Fruit fly (Drosophila melanogaster): Measurements from ENCODE around the gene CG14137.

The CG14137 gene

DNA sequence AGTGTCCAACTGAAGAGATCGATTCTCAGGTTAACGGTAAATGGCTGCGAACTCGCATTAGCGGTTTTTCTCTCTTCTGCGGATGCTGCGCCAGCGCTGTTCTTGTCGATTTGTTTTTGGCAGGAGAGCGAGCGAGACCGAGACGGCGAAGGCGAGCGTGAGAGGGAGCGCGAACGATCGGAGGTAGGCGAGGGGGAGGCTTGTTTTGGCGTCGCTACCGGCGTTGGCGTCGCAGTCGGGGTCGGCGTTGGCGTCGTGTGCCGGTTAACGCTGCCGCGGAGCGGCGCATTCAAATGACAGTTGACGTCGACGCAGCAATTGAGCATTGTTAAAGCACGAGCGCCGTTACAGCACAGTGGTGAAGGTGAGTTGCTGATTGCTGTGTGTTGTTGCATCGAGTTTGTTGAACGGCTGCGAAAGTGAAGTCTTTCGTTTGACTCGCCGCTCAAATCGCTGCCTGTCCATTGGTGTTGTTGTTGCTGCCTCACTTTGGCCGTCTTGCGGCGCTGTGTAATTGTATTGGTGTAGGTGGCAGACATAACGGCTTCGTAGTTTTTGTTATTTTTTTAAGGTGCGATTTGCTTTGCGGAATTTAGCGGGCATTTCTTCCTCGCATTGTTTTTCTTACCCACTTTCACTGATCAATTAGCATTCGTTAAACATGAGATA, 12.9 kb downstream of the CG14137 start (continued):
- no peak for TF ChIP-seq CG14014 (GFP tag; IDR thresholded peaks at IDR 0.05)
- no peak for TF ChIP-seq Doc2 (GFP tag; IDR thresholded peaks at IDR 0.05)
- no peak for TF ChIP-seq HLH54F (GFP tag; optimal IDR thresholded peaks at IDR 0.05)
- no peak for TF ChIP-seq CG11093 (GFP tag; IDR thresholded peaks at IDR 0.05)
- 0 out of 2 replicates have a peak, but pooled peaks have one; percentile 16 for TF ChIP-seq dimm (GFP tag; IDR thresholded peaks at IDR 0.05)
- no peak for TF ChIP-seq pnt (GFP tag; optimal IDR thresholded peaks at IDR 0.05)
- no peak for TF ChIP-seq crc (GFP tag; optimal IDR thresholded peaks at IDR 0.05)
- peak; percentile 28; the same call in 1 of the 2 replicates for TF ChIP-seq CG32532 (GFP tag; IDR thresholded peaks at IDR 0.05)
- TF ChIP-seq CG10321 (GFP tag; IDR thresholded peaks at IDR 0.05) = no peak
- TF ChIP-seq chinmo (GFP tag; IDR thresholded peaks at IDR 0.05; ENCODE audit: partially characterized antibody) = peak; percentile 92
- TF ChIP-seq Taf1 (GFP tag; IDR thresholded peaks at IDR 0.05) = no peak
- TF ChIP-seq CoRest (tag; optimal IDR thresholded peaks at IDR 0.05) = no peak
- no peak for TF ChIP-seq CG13624 (GFP tag; optimal IDR thresholded peaks at IDR 0.05)
- no peak for TF ChIP-seq tgo (GFP tag; IDR thresholded peaks at IDR 0.05)
- TF ChIP-seq Pdp1 (GFP tag; optimal IDR thresholded peaks at IDR 0.05) = peak in 1 of 2 experiments; percentile 69
- TF ChIP-seq mirr (GFP tag; optimal IDR thresholded peaks at IDR 0.05) = no peak
- no peak for TF ChIP-seq CG3838 (GFP tag; optimal IDR thresholded peaks at IDR 0.05)
- TF ChIP-seq CG11723 (GFP tag; optimal IDR thresholded peaks at IDR 0.05) = no peak
- TF ChIP-seq CG8478 (optimal IDR thresholded peaks at IDR 0.05) = peak; percentile 75
- TF ChIP-seq CG7357 (GFP tag; IDR thresholded peaks at IDR 0.05) = no peak
- no peak for TF ChIP-seq chm (GFP tag; IDR thresholded peaks at IDR 0.05)
- no peak for TF ChIP-seq zf30C (GFP tag; optimal IDR thresholded peaks at IDR 0.05)
- TF ChIP-seq dpn (GFP tag; optimal IDR thresholded peaks at IDR 0.05) = no peak
- TF ChIP-seq CG12104 (GFP tag; optimal IDR thresholded peaks at IDR 0.05) = no peak
- no peak for TF ChIP-seq tap (tag; optimal IDR thresholded peaks at IDR 0.05)
- TF ChIP-seq stwl (tag; optimal IDR thresholded peaks at IDR 0.05) = peak; percentile 25
- TF ChIP-seq CG6791 (GFP tag; IDR thresholded peaks at IDR 0.05; ENCODE audit: partially characterized antibody) = peak; percentile 63; the same call in 1 of the 3 replicates
- TF ChIP-seq insv (GFP tag; optimal IDR thresholded peaks at IDR 0.05) = no peak
- TF ChIP-seq sna (GFP tag; IDR thresholded peaks at IDR 0.05; ENCODE audit: partially characterized antibody) = 0 out of 2 replicates have a peak, but pooled peaks have one; percentile 39
- peak; percentile 88 for TF ChIP-seq CG4360 (GFP tag; IDR thresholded peaks at IDR 0.05)
- TF ChIP-seq prd (optimal IDR thresholded peaks at IDR 0.05) = no peak
- TF ChIP-seq prd (GFP tag; IDR thresholded peaks at IDR 0.05) = no peak
- no peak for TF ChIP-seq Atf3 (GFP tag; optimal IDR thresholded peaks at IDR 0.05)
- no peak for TF ChIP-seq CG9727 (GFP tag; optimal IDR thresholded peaks at IDR 0.05)
- no peak for TF ChIP-seq CG10959 (GFP tag; IDR thresholded peaks at IDR 0.05)
- TF ChIP-seq CrebB (tag; optimal IDR thresholded peaks at IDR 0.05) = no peak
- TF ChIP-seq CG6254 (GFP tag; optimal IDR thresholded peaks at IDR 0.05) = no peak
- TF ChIP-seq CG16863 (GFP tag; optimal IDR thresholded peaks at IDR 0.05) = no peak
- no peak for TF ChIP-seq lab (GFP tag; optimal IDR thresholded peaks at IDR 0.05)
- no peak for TF ChIP-seq ro (GFP tag; IDR thresholded peaks at IDR 0.05)
- TF ChIP-seq lola (GFP tag; optimal IDR thresholded peaks at IDR 0.05) = no peak
- no peak for TF ChIP-seq CG10543 (GFP tag; optimal IDR thresholded peaks at IDR 0.05)
- TF ChIP-seq Hand (GFP tag; optimal IDR thresholded peaks at IDR 0.05) = no peak
- no peak for TF ChIP-seq Bteb2 (GFP tag; optimal IDR thresholded peaks at IDR 0.05)
- TF ChIP-seq ranshi (GFP tag; IDR thresholded peaks at IDR 0.05) = no peak
- TF ChIP-seq HHEX (GFP tag; optimal IDR thresholded peaks at IDR 0.05) = no peak
- TF ChIP-seq onecut (GFP tag; IDR thresholded peaks at IDR 0.05) = no peak
- no peak for TF ChIP-seq jing (GFP tag; optimal IDR thresholded peaks at IDR 0.05)
- 0 out of 2 replicates have a peak, but pooled peaks have one; percentile 4 for TF ChIP-seq CG9215 (GFP tag; IDR thresholded peaks at IDR 0.05)
- TF ChIP-seq chn (GFP tag; optimal IDR thresholded peaks at IDR 0.05) = peak; percentile 14
- no peak for TF ChIP-seq CG7987 (GFP tag; optimal IDR thresholded peaks at IDR 0.05)

All from whole organism, embryonic.